Worm (Caenorhabditis elegans): ENCODE data around the gene grl-12.

ce11 chrV:8635575-8635974, 1.2 kb downstream of the grl-12 start, which contains the start of gene oac-29:
- TF ChIP-seq hmbx-1 (tag; optimal IDR thresholded peaks at IDR 0.05) (no peak), pes-1 (GFP tag; IDR thresholded peaks at IDR 0.05) (no peak), sea-1 (GFP tag; conservative IDR thresholded peaks at IDR 0.05) (no peak), ceh-36 (tag; optimal IDR thresholded peaks at IDR 0.05) (no peak)
